Fruit fly (Drosophila melanogaster): ENCODE results near the gene CG34041.

- TF ChIP-seq CG8478 (optimal IDR thresholded peaks at IDR 0.05) (no peak), CTCF (optimal IDR thresholded peaks at IDR 0.05) (no peak)
Measured at dm6 chr3R:30489797-30490196, 18.0 kb upstream of the CG34041 start, which contains the start of gene PH4alphaSG2.

All from S2 (cell line).